Fruit fly (Drosophila melanogaster) whole organism, embryonic: ENCODE data around the gene klar.
A peak's percentile ranks its signal among the peaks of the same experiment; 100 is the strongest.

Experiments
- B-H1 ChIP-seq: fragments of 200-800 bp; sonication (Bioruptor generic); IDR thresholded peaks from 3 replicates; pipeline ENCODE4 v1.3.6; 2022; ENCODE audit warnings: missing biosample characterization, missing genetic modification characterization
- BEAF-32 ChIP-seq: fragments of 200-800 bp; sonication (Bioruptor generic); optimal IDR thresholded peaks from 3 replicates; lab custom pipeline; 2017; ENCODE audit warnings: missing biosample characterization, missing genetic modification characterization, mild to moderate bottlenecking, moderate library complexity, missing genetic modification reagents
- CG10209 ChIP-seq: fragments of 200-800 bp; sonication (Bioruptor generic); optimal IDR thresholded peaks from 3 replicates; lab custom pipeline; 2017; ENCODE audit warnings: missing biosample characterization, mild to moderate bottlenecking, missing genetic modification characterization, missing genetic modification reagents
- CG10267 ChIP-seq: fragments of 200-800 bp; sonication (Bioruptor generic); optimal IDR thresholded peaks from 2 replicates; lab custom pipeline; 2018; ENCODE audit warnings: missing biosample characterization, mild to moderate bottlenecking, missing genetic modification characterization, moderate library complexity
- CG10321 ChIP-seq: fragments of 200-800 bp; sonication (Bioruptor generic); IDR thresholded peaks from 2 replicates; pipeline ENCODE4 v1.3.6; 2022; ENCODE audit warnings: missing biosample characterization, missing genetic modification characterization
- CG10654 ChIP-seq: fragments of 200-800 bp; sonication (Bioruptor generic); optimal IDR thresholded peaks from 2 replicates; lab custom pipeline; 2016; ENCODE audit warnings: missing biosample characterization, missing genetic modification characterization
- CG11247 ChIP-seq: fragments of 200-800 bp; sonication (Bioruptor generic); IDR thresholded peaks from 2 replicates; pipeline ENCODE4 v1.3.6; 2022; ENCODE audit warnings: missing biosample characterization, missing genetic modification characterization
- CG14050 ChIP-seq: fragments of 200-800 bp; sonication (Bioruptor generic); IDR thresholded peaks from 3 replicates; pipeline ENCODE4 v1.3.6; 2022; ENCODE audit warnings: missing biosample characterization, missing genetic modification characterization
- CG1602 ChIP-seq: fragments of 200-800 bp; sonication (Bioruptor generic); optimal IDR thresholded peaks from 3 replicates; lab custom pipeline; 2016; ENCODE audit warnings: missing biosample characterization, missing genetic modification characterization
- CG18764 ChIP-seq: fragments of 200-800 bp; sonication (Bioruptor generic); optimal IDR thresholded peaks from 3 replicates; lab custom pipeline; 2016; ENCODE audit warnings: missing biosample characterization, missing genetic modification characterization
- CG32767 ChIP-seq: fragments of 200-800 bp; sonication (Bioruptor generic); IDR thresholded peaks from 2 replicates; pipeline ENCODE4 v1.3.6; 2022; ENCODE audit warnings: missing biosample characterization, missing genetic modification characterization
- CG34224 ChIP-seq: fragments of 200-800 bp; sonication (Bioruptor generic); IDR thresholded peaks from 3 replicates; pipeline ENCODE4 v1.3.6; 2022; ENCODE audit warnings: missing biosample characterization, missing genetic modification characterization; ENCODE audit not compliant: partially characterized antibody
- CG4328 ChIP-seq: fragments of 200-800 bp; sonication (Bioruptor generic); optimal IDR thresholded peaks from 3 replicates; lab custom pipeline; 2017; ENCODE audit warnings: missing biosample characterization, missing genetic modification reagents, missing genetic modification characterization
- CG4617 ChIP-seq: fragments of 200-800 bp; sonication (Bioruptor generic); optimal IDR thresholded peaks from 3 replicates; lab custom pipeline; 2016; ENCODE audit warnings: missing biosample characterization, missing genetic modification characterization, borderline replicate concordance
- CG6175 ChIP-seq: fragments of 200-800 bp; sonication (Bioruptor generic); IDR thresholded peaks from 3 replicates; pipeline ENCODE4 v1.3.6; 2022; ENCODE audit warnings: missing biosample characterization, missing genetic modification characterization
- CG7839 ChIP-seq: fragments of 200-800 bp; sonication (Bioruptor generic); optimal IDR thresholded peaks from 3 replicates; lab custom pipeline; 2018; ENCODE audit warnings: missing biosample characterization, mild to moderate bottlenecking, missing genetic modification characterization, moderate library complexity
- CG8290 ChIP-seq, 3 experiments: fragments of 200-800 bp; sonication (Bioruptor generic); optimal IDR thresholded peaks; 2 replicates each; lab custom pipeline; 2016 to 2019; ENCODE audit warnings: missing biosample characterization in 3 of 3, missing genetic modification characterization in 3 of 3, mild to moderate bottlenecking in 2 of 3, moderate library complexity in 1 of 3
- CG8388 ChIP-seq: fragments of 200-800 bp; sonication (Bioruptor generic); optimal IDR thresholded peaks from 2 replicates; lab custom pipeline; 2019; ENCODE audit warnings: missing biosample characterization, mild to moderate bottlenecking, missing genetic modification characterization, moderate library complexity
- CG9437 ChIP-seq: fragments of 200-800 bp; sonication (Bioruptor generic); optimal IDR thresholded peaks from 2 replicates; lab custom pipeline; 2018; ENCODE audit warnings: missing biosample characterization, mild to moderate bottlenecking, missing genetic modification characterization
- CG9797 ChIP-seq: fragments of 200-800 bp; sonication (Bioruptor generic); optimal IDR thresholded peaks from 3 replicates; lab custom pipeline; 2018; ENCODE audit warnings: missing biosample characterization, mild to moderate bottlenecking, missing genetic modification characterization
- CHES-1-like ChIP-seq: fragments of 200-800 bp; sonication (Bioruptor generic); optimal IDR thresholded peaks from 2 replicates; lab custom pipeline; 2016; ENCODE audit warnings: missing biosample characterization, missing genetic modification characterization
- Dbx ChIP-seq: fragments of 200-800 bp; sonication (Bioruptor generic); IDR thresholded peaks from 3 replicates; pipeline ENCODE4 v1.3.6; 2022; ENCODE audit warnings: missing biosample characterization, missing genetic modification characterization
- Dfd ChIP-seq, 2 experiments: fragments of >200 bp; optimal IDR thresholded peaks; 2 replicates each; lab custom pipeline; 2017; ENCODE audit warnings: missing biosample characterization in 2 of 2, missing genetic modification characterization in 2 of 2
- E2f2 ChIP-seq: fragments of 200-800 bp; sonication (Bioruptor generic); IDR thresholded peaks from 2 replicates; pipeline ENCODE4 v1.3.6; 2022; ENCODE audit warnings: missing biosample characterization, missing genetic modification characterization
- Hand ChIP-seq: fragments of 200-800 bp; sonication (Bioruptor generic); optimal IDR thresholded peaks from 2 replicates; lab custom pipeline; 2017; ENCODE audit warnings: mild to moderate bottlenecking, missing biosample characterization, missing genetic modification reagents, missing genetic modification characterization
- Myb ChIP-seq: fragments of 200-800 bp; sonication (Bioruptor generic); optimal IDR thresholded peaks from 2 replicates; lab custom pipeline; 2016; ENCODE audit warnings: missing biosample characterization, missing genetic modification characterization
- Neu2 ChIP-seq: fragments of 200-800 bp; sonication (Bioruptor generic); optimal IDR thresholded peaks from 3 replicates; lab custom pipeline; 2016; ENCODE audit warnings: missing biosample characterization, missing genetic modification characterization, borderline replicate concordance
- Pdp1 ChIP-seq, 2 experiments: fragments of 200-800 bp; sonication (Bioruptor generic); optimal IDR thresholded peaks; 3 replicates each; lab custom pipeline; 2016; ENCODE audit warnings: missing biosample characterization in 2 of 2, missing genetic modification characterization in 2 of 2, mild to moderate bottlenecking in 1 of 2, moderate library complexity in 1 of 2
- Spps ChIP-seq: fragments of 200-800 bp; sonication (Bioruptor generic); optimal IDR thresholded peaks from 2 replicates; lab custom pipeline; 2018; ENCODE audit warnings: missing biosample characterization, mild to moderate bottlenecking, missing genetic modification characterization
- Sry-β ChIP-seq: fragments of 200-800 bp; sonication (Bioruptor generic); optimal IDR thresholded peaks from 2 replicates; lab custom pipeline; 2018; ENCODE audit warnings: missing biosample characterization, mild to moderate bottlenecking, missing genetic modification characterization, moderate library complexity
- Stat92E ChIP-seq, 3 experiments: fragments of >200 bp in 2 of 3; fragments of 200-800 bp in 1 of 3; sonication (Bioruptor generic) in 1 of 3; optimal IDR thresholded peaks; 2 replicates each; lab custom pipeline; 2017 to 2019; ENCODE audit warnings: missing biosample characterization in 3 of 3, missing genetic modification characterization in 3 of 3, mild to moderate bottlenecking in 1 of 3, moderate library complexity in 1 of 3
- az2 ChIP-seq: fragments of 200-800 bp; sonication (Bioruptor generic); optimal IDR thresholded peaks from 3 replicates; lab custom pipeline; 2016; ENCODE audit warnings: missing biosample characterization, missing genetic modification characterization
- bab2 ChIP-seq: fragments of 200-800 bp; sonication (Bioruptor generic); optimal IDR thresholded peaks from 2 replicates; lab custom pipeline; 2016; ENCODE audit warnings: missing biosample characterization, missing genetic modification characterization
- br ChIP-seq: fragments of >200 bp; optimal IDR thresholded peaks from 2 replicates; lab custom pipeline; 2017
- btn ChIP-seq: fragments of 200-800 bp; sonication (Bioruptor generic); optimal IDR thresholded peaks from 2 replicates; lab custom pipeline; 2016; ENCODE audit warnings: missing biosample characterization, missing genetic modification characterization
- caup ChIP-seq: fragments of 200-800 bp; sonication (Bioruptor generic); optimal IDR thresholded peaks from 3 replicates; lab custom pipeline; 2017; ENCODE audit warnings: missing biosample characterization, mild to moderate bottlenecking, missing genetic modification characterization, moderate library complexity; ENCODE audit not compliant: severe bottlenecking
- crc ChIP-seq: fragments of 200-800 bp; sonication (Bioruptor generic); optimal IDR thresholded peaks from 2 replicates; lab custom pipeline; 2016; ENCODE audit warnings: missing biosample characterization, missing genetic modification characterization
- dpn ChIP-seq, 2 experiments: fragments of 200-800 bp; sonication (Bioruptor generic); optimal IDR thresholded peaks; 3 replicates each; lab custom pipeline; 2016; ENCODE audit warnings: missing biosample characterization in 2 of 2, missing genetic modification characterization in 2 of 2
- ems ChIP-seq: fragments of 200-800 bp; sonication (Bioruptor generic); optimal IDR thresholded peaks from 3 replicates; lab custom pipeline; 2016; ENCODE audit warnings: missing biosample characterization, missing genetic modification characterization
- gfzf ChIP-seq: fragments of 200-800 bp; sonication (Bioruptor generic); optimal IDR thresholded peaks from 2 replicates; lab custom pipeline; 2016; ENCODE audit warnings: missing biosample characterization, mild to moderate bottlenecking, missing genetic modification characterization, moderate library complexity
- hb ChIP-seq: fragments of 200-800 bp; sonication (Bioruptor generic); IDR thresholded peaks from 3 replicates; pipeline ENCODE4 v1.3.6; 2022; ENCODE audit warnings: missing biosample characterization, missing genetic modification characterization; ENCODE audit not compliant: partially characterized antibody
- hbn ChIP-seq: fragments of 200-800 bp; sonication (Bioruptor generic); IDR thresholded peaks from 2 replicates; pipeline ENCODE4 v1.3.6; 2022; ENCODE audit warnings: missing biosample characterization, missing genetic modification characterization; ENCODE audit not compliant: partially characterized antibody
- nau ChIP-seq: fragments of 200-800 bp; sonication (Bioruptor generic); optimal IDR thresholded peaks from 3 replicates; lab custom pipeline; 2017; ENCODE audit warnings: missing biosample characterization, mild to moderate bottlenecking, missing genetic modification characterization, missing genetic modification reagents
- nom ChIP-seq: fragments of 200-800 bp; sonication (Bioruptor generic); optimal IDR thresholded peaks from 2 replicates; lab custom pipeline; 2017; ENCODE audit warnings: missing biosample characterization, missing genetic modification characterization, mild to moderate bottlenecking, moderate library complexity, missing genetic modification reagents
- pnt ChIP-seq: fragments of 200-800 bp; sonication (Bioruptor generic); optimal IDR thresholded peaks from 3 replicates; lab custom pipeline; 2016; ENCODE audit warnings: missing biosample characterization, missing genetic modification characterization
- rib ChIP-seq: fragments of 200-800 bp; sonication (Bioruptor generic); IDR thresholded peaks from 2 replicates; pipeline ENCODE4 v1.3.6; 2022; ENCODE audit warnings: missing biosample characterization, missing genetic modification characterization
- tap ChIP-seq: fragments of 200-800 bp; optimal IDR thresholded peaks from 3 replicates; lab custom pipeline; 2019; ENCODE audit warnings: missing biosample characterization, mild to moderate bottlenecking, missing genetic modification characterization, moderate library complexity
- usp ChIP-seq: fragments of >200 bp; optimal IDR thresholded peaks from 2 replicates; lab custom pipeline; 2017; ENCODE audit warnings: missing biosample characterization, missing genetic modification characterization
- zf30C ChIP-seq: fragments of 200-800 bp; sonication (Bioruptor generic); optimal IDR thresholded peaks from 3 replicates; lab custom pipeline; 2018; ENCODE audit warnings: missing biosample characterization, mild to moderate bottlenecking, missing genetic modification characterization

The klar gene

DNA sequence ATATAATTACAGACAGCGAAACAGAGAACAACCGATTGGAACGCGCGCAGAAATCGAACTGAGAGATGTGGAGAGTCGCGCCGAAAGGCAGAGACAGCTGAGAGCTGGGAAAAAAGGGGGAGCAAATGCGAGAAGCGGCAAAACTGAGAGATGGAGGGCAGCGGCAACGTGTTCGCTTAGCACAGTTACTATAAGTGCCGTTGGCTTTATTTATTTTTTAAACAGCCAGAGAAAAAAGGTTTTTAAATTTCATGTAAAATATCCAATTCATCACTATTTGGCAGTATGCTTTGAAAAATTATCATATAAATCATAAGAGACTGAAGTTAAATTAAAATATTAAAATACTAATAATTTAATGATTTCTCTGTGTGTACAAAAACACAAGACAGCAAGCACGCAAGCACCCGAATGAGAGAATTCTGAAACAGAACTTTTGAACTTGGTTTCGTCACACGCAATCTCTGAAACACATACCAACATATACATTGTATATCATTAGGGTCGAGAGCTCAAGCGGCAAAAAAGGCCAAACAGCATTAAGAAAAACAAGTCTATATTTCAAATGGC lies 99.3 kb downstream of the klar start (continued):
- TF ChIP-seq CG14050 (GFP tag; lab: Robert Waterston, UW): peak; percentile 79
- TF ChIP-seq CG9437 (GFP tag; lab: Kevin White, UChicago): peak; percentile 66
- TF ChIP-seq az2 (GFP tag; lab: Kevin White, UChicago): peak; percentile 56
- no peak for TF ChIP-seq Neu2 (GFP tag; lab: Kevin White, UChicago)
- TF ChIP-seq CG10209: peak; percentile 80
- peak in 1 of 2 experiments; percentile 66 for TF ChIP-seq Pdp1 (GFP tag; optimal IDR thresholded peaks at IDR 0.05; lab: Kevin White, UChicago)
- peak; percentile 68 for TF ChIP-seq CG18764 (GFP tag; lab: Kevin White, UChicago)
- no peak for TF ChIP-seq CG9797 (GFP tag; lab: Kevin White, UChicago)
- peak; percentile 68 for TF ChIP-seq CG10267 (tag; lab: Kevin White, UChicago)
- peak; percentile 81 for TF ChIP-seq Hand (GFP tag; lab: Kevin White, UChicago)
- TF ChIP-seq dpn (GFP tag; optimal IDR thresholded peaks at IDR 0.05; lab: Kevin White, UChicago): peak; percentile 21 to 81
- no peak for TF ChIP-seq btn (GFP tag; lab: Kevin White, UChicago)
- no peak for TF ChIP-seq br (lab: Kevin White, UChicago)
- TF ChIP-seq CG7839 (tag; lab: Kevin White, UChicago): peak; percentile 81
- peak; percentile 90 for TF ChIP-seq caup
- no peak for TF ChIP-seq CG8290 (GFP tag; optimal IDR thresholded peaks at IDR 0.05; lab: Kevin White, UChicago)
- TF ChIP-seq CG8290 (tag; optimal IDR thresholded peaks at IDR 0.05; lab: Kevin White, UChicago): peak in 1 of 2 experiments; percentile 61
- no peak for TF ChIP-seq gfzf (GFP tag; lab: Kevin White, UChicago)
- peak; percentile 87 for TF ChIP-seq rib (GFP tag; lab: Robert Waterston, UW)
- peak; percentile 47 for TF ChIP-seq bab2
- peak; percentile 39 for TF ChIP-seq CG4617 (GFP tag; lab: Kevin White, UChicago)
- no peak for TF ChIP-seq crc
- TF ChIP-seq nau: peak; percentile 71
- peak; percentile 88 for TF ChIP-seq B-H1 (GFP tag; lab: Robert Waterston, UW)
- TF ChIP-seq CG34224 (GFP tag; lab: Robert Waterston, UW): peak; percentile 19; the same call in 1 of the 3 replicates
- no peak for TF ChIP-seq hbn (GFP tag; lab: Robert Waterston, UW)
- peak; percentile 79; the same call in 1 of the 2 replicates for TF ChIP-seq CG32767
- TF ChIP-seq pnt (GFP tag; lab: Kevin White, UChicago): no peak
- peak; percentile 37; the same call in 1 of the 2 replicates for TF ChIP-seq CG10321 (GFP tag; lab: Robert Waterston, UW)
- TF ChIP-seq zf30C (GFP tag; lab: Kevin White, UChicago): peak; percentile 54
- no peak for TF ChIP-seq hb
- no peak for TF ChIP-seq Dfd (GFP tag; optimal IDR thresholded peaks at IDR 0.05; lab: Kevin White, UChicago)
- peak; percentile 95 for TF ChIP-seq Dbx (GFP tag; lab: Robert Waterston, UW)
- TF ChIP-seq BEAF-32: no peak
- TF ChIP-seq usp: no peak
- TF ChIP-seq CHES-1-like: no peak
- TF ChIP-seq CG6175 (GFP tag; lab: Robert Waterston, UW): peak; percentile 89
- no peak for TF ChIP-seq Myb (GFP tag; lab: Kevin White, UChicago)
- TF ChIP-seq E2f2 (GFP tag; lab: Robert Waterston, UW): peak; percentile 73
- peak; percentile 54 for TF ChIP-seq CG10654 (GFP tag; lab: Kevin White, UChicago)
- peak; percentile 79 for TF ChIP-seq CG4328 (GFP tag; lab: Kevin White, UChicago)
- no peak for TF ChIP-seq Stat92E (GFP tag; optimal IDR thresholded peaks at IDR 0.05; lab: Kevin White, UChicago)
- peak; percentile 54 for TF ChIP-seq Spps
- peak; percentile 83 for TF ChIP-seq tap
- TF ChIP-seq Sry-β (GFP tag; lab: Kevin White, UChicago): no peak
- TF ChIP-seq CG8388 (GFP tag; lab: Kevin White, UChicago): peak; percentile 57
- peak; percentile 38 for TF ChIP-seq CG1602 (GFP tag; lab: Kevin White, UChicago)
- TF ChIP-seq ems: peak; percentile 37
- peak; percentile 69 for TF ChIP-seq CG11247 (GFP tag; lab: Robert Waterston, UW)
- TF ChIP-seq nom (GFP tag; lab: Kevin White, UChicago): peak; percentile 38
